Worm (Caenorhabditis elegans) whole organism, L1 larva: Measurements from ENCODE around the gene ZC190.4.

Experiments
- alr-1 ChIP-seq: fragments of 200-800 bp; sonication (Bioruptor generic); optimal IDR thresholded peaks from 2 replicates; lab custom pipeline; 2018; ENCODE audit warnings: borderline replicate concordance, mild to moderate bottlenecking, missing genetic modification characterization, missing compliant biosample characterization
- ceh-8 ChIP-seq: fragments of 200-800 bp; sonication (Bioruptor generic); optimal IDR thresholded peaks from 2 replicates; lab custom pipeline; 2018; ENCODE audit warnings: mild to moderate bottlenecking, missing genetic modification characterization, moderate library complexity, missing compliant biosample characterization
- lsy-2 ChIP-seq, 2 experiments: fragments of 150-350 bp; optimal IDR thresholded peaks; 2 replicates each; lab custom pipeline; 2014; ENCODE audit warnings: missing biosample characterization in 2 of 2, missing genetic modification characterization in 2 of 2
- mdl-1 ChIP-seq, 2 experiments: fragments of 150-350 bp; optimal IDR thresholded peaks; 2 replicates each; lab custom pipeline; 2014 to 2017; ENCODE audit warnings: missing biosample characterization in 2 of 2, missing genetic modification characterization in 2 of 2, inconsistent platforms in 1 of 2
- nhr-237 ChIP-seq: fragments of 150-350 bp; optimal IDR thresholded peaks from 2 replicates; lab custom pipeline; 2014; ENCODE audit warnings: missing biosample characterization, missing genetic modification characterization
- snpc-4 ChIP-seq: fragments of 150-350 bp; optimal IDR thresholded peaks from 2 replicates; lab custom pipeline; 2014; ENCODE audit warnings: missing biosample characterization, missing genetic modification characterization
- sox-4 ChIP-seq: sonication (generic microtip); optimal IDR thresholded peaks from 2 replicates; lab custom pipeline; 2016; ENCODE audit warnings: missing genetic modification characterization, missing compliant biosample characterization
- sup-37 ChIP-seq: fragments of 200-800 bp; sonication (Bioruptor generic); optimal IDR thresholded peaks from 2 replicates; lab custom pipeline; 2018; ENCODE audit warnings: mild to moderate bottlenecking, missing genetic modification characterization, missing compliant biosample characterization
- tbx-2 ChIP-seq: sonication (generic microtip); optimal IDR thresholded peaks from 2 replicates; lab custom pipeline; 2016; ENCODE audit warnings: missing genetic modification characterization, missing compliant biosample characterization
- unc-62 ChIP-seq: fragments of 150-350 bp; optimal IDR thresholded peaks from 2 replicates; lab custom pipeline; 2014; ENCODE audit warnings: missing biosample characterization, missing genetic modification reagents, missing genetic modification characterization
- unc-86 ChIP-seq: sonication (generic microtip); optimal IDR thresholded peaks from 2 replicates; lab custom pipeline; 2016; ENCODE audit warnings: missing genetic modification characterization, missing compliant biosample characterization

ce11 chrV:8711910-8712309 lies 46.0 kb downstream of the ZC190.4 start, which contains the start of gene ZC178.2:
- no peak for TF ChIP-seq snpc-4 (tag; lab: Kevin White, UChicago)
- no peak for TF ChIP-seq sox-4 (tag; lab: Kevin White, UChicago)
- no peak for TF ChIP-seq mdl-1 (tag; optimal IDR thresholded peaks at IDR 0.05; lab: Kevin White, UChicago)
- no peak for TF ChIP-seq alr-1
- TF ChIP-seq lsy-2 (tag; optimal IDR thresholded peaks at IDR 0.05; lab: Kevin White, UChicago): no peak
- TF ChIP-seq sup-37 (GFP tag; lab: Kevin White, UChicago): no peak
- TF ChIP-seq unc-62: no peak
- TF ChIP-seq ceh-8 (GFP tag; lab: Kevin White, UChicago): no peak
- TF ChIP-seq unc-86 (tag; lab: Kevin White, UChicago): no peak
- no peak for TF ChIP-seq nhr-237
- no peak for TF ChIP-seq tbx-2 (tag; lab: Kevin White, UChicago)
